Fruit fly (Drosophila melanogaster) whole organism, wandering third instar larva: ENCODE data around the gene CG4022.

Source experiments
- Abd-B ChIP-seq: fragments of >200 bp; optimal IDR thresholded peaks from 2 replicates; lab custom pipeline; 2017; ENCODE audit warnings: missing biosample characterization, missing genetic modification characterization
- CG32264 ChIP-seq: fragments of 200-800 bp; sonication (Bioruptor generic); optimal IDR thresholded peaks from 2 replicates; lab custom pipeline; 2016; ENCODE audit warnings: missing biosample characterization, missing genetic modification characterization
- CG9705 ChIP-seq: fragments of 200-800 bp; sonication (Bioruptor generic); optimal IDR thresholded peaks from 2 replicates; lab custom pipeline; 2018; ENCODE audit warnings: missing biosample characterization, mild to moderate bottlenecking, missing genetic modification characterization
- CrebA ChIP-seq: fragments of 200-800 bp; sonication (Bioruptor generic); optimal IDR thresholded peaks from 2 replicates; lab custom pipeline; 2016; ENCODE audit warnings: missing biosample characterization, mild to moderate bottlenecking, missing genetic modification characterization, borderline replicate concordance
- Dfd ChIP-seq: fragments of >200 bp; optimal IDR thresholded peaks from 2 replicates; lab custom pipeline; 2017; ENCODE audit warnings: missing biosample characterization, missing genetic modification characterization
- Dif ChIP-seq: fragments of 200-275, 200-300 bp; sonication (Bioruptor generic); optimal IDR thresholded peaks from 2 replicates; lab custom pipeline; 2018; ENCODE audit warnings: missing biosample characterization, missing genetic modification characterization; ENCODE audit not compliant: partially characterized antibody
- GATAd ChIP-seq: sonication (Bioruptor generic); optimal IDR thresholded peaks from 2 replicates; lab custom pipeline; 2016; ENCODE audit warnings: missing biosample characterization, missing genetic modification characterization
- HLH106 ChIP-seq: fragments of 200-800 bp; optimal IDR thresholded peaks from 3 replicates; lab custom pipeline; 2019; ENCODE audit warnings: missing biosample characterization, mild to moderate bottlenecking, missing genetic modification characterization, moderate library complexity
- Hnf4 ChIP-seq: fragments of 200-800 bp; sonication (Bioruptor generic); optimal IDR thresholded peaks from 2 replicates; lab custom pipeline; 2016; ENCODE audit warnings: missing biosample characterization, mild to moderate bottlenecking, missing genetic modification characterization
- Hr78 ChIP-seq: fragments of >200 bp; optimal IDR thresholded peaks from 2 replicates; lab custom pipeline; 2017; ENCODE audit warnings: missing biosample characterization, missing genetic modification characterization
- Hr83 ChIP-seq: fragments of 200-300 bp; sonication (Bioruptor generic); optimal IDR thresholded peaks from 2 replicates; lab custom pipeline; 2016; ENCODE audit warnings: missing biosample characterization, mild to moderate bottlenecking, missing genetic modification characterization, moderate library complexity; ENCODE audit not compliant: poor library complexity, severe bottlenecking
- Jra ChIP-seq: sonication (Bioruptor generic); optimal IDR thresholded peaks from 2 replicates; lab custom pipeline; 2016; ENCODE audit warnings: missing biosample characterization, missing genetic modification characterization
- Myc ChIP-seq: fragments of >200 bp; optimal IDR thresholded peaks from 2 replicates; lab custom pipeline; 2017
- N ChIP-seq: fragments of >200 bp; optimal IDR thresholded peaks from 2 replicates; lab custom pipeline; 2018; ENCODE audit warnings: missing biosample characterization, missing external identifiers, missing genetic modification characterization
- OdsH ChIP-seq: fragments of 200-800 bp; sonication (Bioruptor generic); optimal IDR thresholded peaks from 2 replicates; lab custom pipeline; 2016; ENCODE audit warnings: missing biosample characterization, mild to moderate bottlenecking, missing genetic modification characterization
- Rel ChIP-seq, 2 experiments: fragments of 200-800 bp; sonication (Bioruptor generic) in 1 of 2; optimal IDR thresholded peaks; 2 replicates in 1 of 2; 3 replicates in 1 of 2; lab custom pipeline; 2016 to 2019; ENCODE audit warnings: mild to moderate bottlenecking in 2 of 2, missing biosample characterization in 2 of 2, missing genetic modification characterization in 2 of 2, moderate library complexity in 1 of 2
- Sp1 ChIP-seq: fragments of 200-800 bp; sonication (Bioruptor generic); optimal IDR thresholded peaks from 3 replicates; lab custom pipeline; 2019; ENCODE audit warnings: missing biosample characterization, mild to moderate bottlenecking, missing genetic modification characterization, moderate library complexity
- Vsx2 ChIP-seq: fragments of 200-300, 225-300 bp; sonication (Bioruptor generic); optimal IDR thresholded peaks from 2 replicates; lab custom pipeline; 2018; ENCODE audit warnings: missing biosample characterization, missing genetic modification characterization; ENCODE audit not compliant: partially characterized antibody
- br ChIP-seq: fragments of 200-800 bp; sonication (Bioruptor generic); optimal IDR thresholded peaks from 2 replicates; lab custom pipeline; 2016; ENCODE audit warnings: missing biosample characterization, missing genetic modification characterization
- brk ChIP-seq: fragments of 200-800 bp; sonication (Bioruptor generic); optimal IDR thresholded peaks from 2 replicates; lab custom pipeline; 2016; ENCODE audit warnings: missing biosample characterization, mild to moderate bottlenecking, missing genetic modification characterization
- dl ChIP-seq, 2 experiments: fragments of 175-275, 200-275 bp in 1 of 2; fragments of 200-275 bp in 1 of 2; sonication (Bioruptor generic); optimal IDR thresholded peaks; lab custom pipeline; 2018; ENCODE audit warnings: mild to moderate bottlenecking in 2 of 2, missing biosample characterization in 2 of 2, missing genetic modification characterization in 2 of 2, moderate library complexity in 2 of 2; ENCODE audit not compliant: partially characterized antibody in 2 of 2, insufficient read depth in 1 of 2
- dmrt93B ChIP-seq: fragments of 200-800 bp; sonication (Bioruptor generic); optimal IDR thresholded peaks from 2 replicates; lab custom pipeline; 2018; ENCODE audit warnings: missing biosample characterization, mild to moderate bottlenecking, missing genetic modification characterization
- dsf ChIP-seq: sonication (Bioruptor generic); optimal IDR thresholded peaks from 2 replicates; lab custom pipeline; 2016; ENCODE audit warnings: missing biosample characterization, missing genetic modification characterization, borderline replicate concordance
- ey ChIP-seq: fragments of 200-800 bp; sonication (Bioruptor generic); optimal IDR thresholded peaks from 2 replicates; lab custom pipeline; 2016; ENCODE audit warnings: missing biosample characterization, missing genetic modification characterization
- foxo ChIP-seq, 2 experiments: fragments of 200-800 bp; sonication (Bioruptor generic); optimal IDR thresholded peaks; 2 replicates in 1 of 2; 3 replicates in 1 of 2; lab custom pipeline; 2016 to 2017; ENCODE audit warnings: missing biosample characterization in 2 of 2, missing genetic modification characterization in 2 of 2
- fru ChIP-seq: fragments of 200-800 bp; sonication (Bioruptor generic); optimal IDR thresholded peaks from 3 replicates; lab custom pipeline; 2016; ENCODE audit warnings: missing biosample characterization, mild to moderate bottlenecking, missing genetic modification characterization
- h ChIP-seq: fragments of 200-800 bp; sonication (Bioruptor generic); optimal IDR thresholded peaks from 3 replicates; lab custom pipeline; 2016; ENCODE audit warnings: missing biosample characterization, mild to moderate bottlenecking, missing genetic modification characterization
- pan ChIP-seq: fragments of >200 bp; optimal IDR thresholded peaks from 2 replicates; lab custom pipeline; 2017
- psq ChIP-seq: fragments of 200-800 bp; sonication (Bioruptor generic); optimal IDR thresholded peaks from 3 replicates; lab custom pipeline; 2017; ENCODE audit warnings: missing biosample characterization, mild to moderate bottlenecking, missing genetic modification characterization, moderate library complexity
- rgr ChIP-seq: fragments of 200-800 bp; sonication (Bioruptor generic); optimal IDR thresholded peaks from 3 replicates; lab custom pipeline; 2016; ENCODE audit warnings: missing biosample characterization, mild to moderate bottlenecking, missing genetic modification characterization
- sage ChIP-seq: fragments of 200-800 bp; sonication (Bioruptor generic); optimal IDR thresholded peaks from 2 replicates; lab custom pipeline; 2016; ENCODE audit warnings: missing biosample characterization, mild to moderate bottlenecking, missing genetic modification characterization
- sv ChIP-seq: fragments of 200-800 bp; sonication (Bioruptor generic); optimal IDR thresholded peaks from 3 replicates; lab custom pipeline; 2016; ENCODE audit warnings: missing biosample characterization, missing genetic modification characterization
- tai ChIP-seq: sonication (Bioruptor generic); optimal IDR thresholded peaks from 2 replicates; lab custom pipeline; 2016; ENCODE audit warnings: missing biosample characterization, missing genetic modification characterization
- usp ChIP-seq: fragments of >200 bp; optimal IDR thresholded peaks from 2 replicates; lab custom pipeline; 2017; ENCODE audit warnings: missing biosample characterization, missing genetic modification characterization
- woc ChIP-seq: sonication (Bioruptor generic); optimal IDR thresholded peaks from 2 replicates; lab custom pipeline; 2016; ENCODE audit warnings: missing biosample characterization, mild to moderate bottlenecking, missing genetic modification characterization

Gene CG4022

DNA sequence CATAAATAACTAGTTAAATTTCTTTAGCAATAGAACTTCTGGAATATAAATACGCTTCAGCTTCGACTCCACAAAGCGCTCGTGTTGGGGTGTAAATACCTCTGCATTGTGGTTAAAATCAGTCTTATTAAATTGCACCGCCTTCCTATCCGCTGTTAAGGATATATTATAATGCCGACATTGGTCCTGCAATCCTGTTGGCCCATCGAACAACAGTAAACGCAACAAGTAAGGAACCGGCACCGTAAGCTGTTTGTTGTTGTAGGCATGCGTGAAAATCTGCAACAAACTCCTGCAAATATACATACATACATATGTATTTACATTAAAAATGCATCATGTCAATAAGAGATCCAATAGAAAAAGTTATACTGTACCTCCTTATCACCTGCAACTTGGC is 45.8 kb upstream of the CG4022 start:
- no peak for TF ChIP-seq Sp1 (GFP tag; lab: Kevin White, UChicago)
- TF ChIP-seq Hr83 = no peak
- no peak for TF ChIP-seq Myc (lab: Kevin White, UChicago)
- TF ChIP-seq usp = no peak
- no peak for TF ChIP-seq Hr78 (GFP tag; lab: Kevin White, UChicago)
- TF ChIP-seq CrebA = no peak
- TF ChIP-seq CG32264 = no peak
- no peak for TF ChIP-seq dsf (GFP tag; lab: Kevin White, UChicago)
- TF ChIP-seq CG9705 (GFP tag; lab: Kevin White, UChicago) = no peak
- TF ChIP-seq, all 38 proteins: peak for 0

dm6 chr3L:9455819-9456388 is 45.3 kb upstream of the CG4022 start, which contains the start of the genes phol and CG3552:
phol (minus strand) TSS chr3L:9456281.
CG3552 (plus strand) TSS chr3L:9456318.
- TF ChIP-seq Sp1 (GFP tag; lab: Kevin White, UChicago) (peak; percentile 26), rgr (GFP tag; lab: Kevin White, UChicago) (peak; percentile 7), HLH106 (tag; lab: Kevin White, UChicago) (peak; percentile 2), Myc (lab: Kevin White, UChicago) (peak; percentile 9), Rel (GFP tag; optimal IDR thresholded peaks at IDR 0.05; lab: Kevin White, UChicago) (no peak), Rel (tag; optimal IDR thresholded peaks at IDR 0.05; lab: Kevin White, UChicago) (peak; percentile 90), N (GFP tag; lab: Kevin White, UChicago) (no peak), foxo (GFP tag; optimal IDR thresholded peaks at IDR 0.05; lab: Kevin White, UChicago) (peak in 1 of 2 experiments; percentile 3), brk (GFP tag; lab: Kevin White, UChicago) (no peak)

dm6 chr3L:9452422-9452821 is 41.8 kb upstream of the CG4022 start:
- TF ChIP-seq h (GFP tag; lab: Kevin White, UChicago) = peak; percentile 17
- TF ChIP-seq Vsx2 (GFP tag; lab: Kevin White, UChicago) = no peak

dm6 chr3L:9451522-9452118 is 41.0 kb upstream of the CG4022 start, which contains the start of the genes CG3448 and ghi:
CG3448 (minus strand) TSS chr3L:9451572.
ghi (plus strand) TSS chr3L:9451876.
- TF ChIP-seq brk (GFP tag; lab: Kevin White, UChicago) (no peak), dmrt93B (GFP tag; lab: Kevin White, UChicago) (no peak), Jra (GFP tag; lab: Kevin White, UChicago) (peak; percentile 58), OdsH (GFP tag; lab: Kevin White, UChicago) (peak; percentile 6), CrebA (no peak), rgr (GFP tag; lab: Kevin White, UChicago) (peak; percentile 67), foxo (GFP tag; optimal IDR thresholded peaks at IDR 0.05; lab: Kevin White, UChicago) (peak in 1 of 2 experiments; percentile 80), dl (GFP tag; optimal IDR thresholded peaks at IDR 0.05; lab: Kevin White, UChicago; ENCODE audit: insufficient read depth in 1 of 2, partially characterized antibody in 2 of 2) (no peak), Rel (GFP tag; optimal IDR thresholded peaks at IDR 0.05; lab: Kevin White, UChicago) (no peak), Rel (tag; optimal IDR thresholded peaks at IDR 0.05; lab: Kevin White, UChicago) (peak; percentile 76), tai (GFP tag; lab: Kevin White, UChicago) (no peak), pan (lab: Kevin White, UChicago) (no peak), Vsx2 (GFP tag; lab: Kevin White, UChicago) (no peak), br (GFP tag; lab: Kevin White, UChicago) (peak; percentile 69), h (GFP tag; lab: Kevin White, UChicago) (peak; percentile 84), Myc (lab: Kevin White, UChicago) (peak; percentile 15), Hr78 (GFP tag; lab: Kevin White, UChicago) (no peak), CG9705 (GFP tag; lab: Kevin White, UChicago) (peak; percentile 69), Sp1 (GFP tag; lab: Kevin White, UChicago) (peak; percentile 76), Dif (no peak), sv (GFP tag; lab: Kevin White, UChicago) (peak; percentile 4), Hnf4 (GFP tag; lab: Kevin White, UChicago) (peak; percentile 71), Dfd (GFP tag; lab: Kevin White, UChicago) (no peak), psq (peak; percentile 42), fru (GFP tag; lab: Kevin White, UChicago) (peak; percentile 83), woc (GFP tag; lab: Kevin White, UChicago) (peak; percentile 69), CG32264 (peak; percentile 23), HLH106 (tag; lab: Kevin White, UChicago) (peak; percentile 78), dsf (GFP tag; lab: Kevin White, UChicago) (peak; percentile 32), GATAd (GFP tag; lab: Kevin White, UChicago) (no peak), Abd-B (GFP tag; lab: Kevin White, UChicago) (no peak), sage (peak; percentile 75), Hr83 (no peak), ey (peak; percentile 43)
